Worm (Caenorhabditis elegans) whole organism, early embryonic: ENCODE measurements around the gene F38A5.2.

Experiments
- F13C5.2 ChIP-seq: sonication (generic microtip); optimal IDR thresholded peaks from 2 replicates; lab custom pipeline; 2017; ENCODE audit warnings: mild to moderate bottlenecking, missing genetic modification characterization, inconsistent platforms, missing compliant biosample characterization
- aly-1 ChIP-seq: sonication (generic microtip); optimal IDR thresholded peaks from 2 replicates; lab custom pipeline; 2016; ENCODE audit warnings: missing genetic modification characterization, missing compliant biosample characterization
- ama-1 ChIP-seq: fragments of 150-350 bp; optimal IDR thresholded peaks from 2 replicates; lab custom pipeline; 2014
- ceh-13 ChIP-seq: fragments of 200-800 bp; sonication (Bioruptor generic); optimal IDR thresholded peaks from 2 replicates; lab custom pipeline; 2018; ENCODE audit warnings: mild to moderate bottlenecking, missing genetic modification characterization, missing compliant biosample characterization
- ceh-36 ChIP-seq: sonication (generic microtip); optimal IDR thresholded peaks from 2 replicates; lab custom pipeline; 2016; ENCODE audit warnings: missing genetic modification characterization, inconsistent platforms, missing compliant biosample characterization
- flt-1 ChIP-seq: fragments of 200-800 bp; sonication (Bioruptor generic); IDR thresholded peaks from 2 replicates; pipeline ENCODE4 v1.3.6; 2022; ENCODE audit warnings: missing genetic modification characterization, missing compliant biosample characterization
- hmbx-1 ChIP-seq: sonication (generic microtip); optimal IDR thresholded peaks from 2 replicates; lab custom pipeline; 2016; ENCODE audit warnings: mild to moderate bottlenecking, missing genetic modification characterization, missing compliant biosample characterization
- hmg-4 ChIP-seq: fragments of 200-800 bp; sonication (Bioruptor generic); optimal IDR thresholded peaks from 2 replicates; lab custom pipeline; 2018; ENCODE audit warnings: mild to moderate bottlenecking, missing genetic modification characterization, missing compliant biosample characterization
- sea-1 ChIP-seq: fragments of 200-800 bp; sonication (Bioruptor generic); conservative IDR thresholded peaks from 2 replicates; pipeline ENCODE4 v1.3.6; 2022; ENCODE audit warnings: missing genetic modification characterization, missing compliant biosample characterization
- tbx-11 ChIP-seq: fragments of 200-800 bp; sonication (Bioruptor generic); IDR thresholded peaks from 2 replicates; pipeline ENCODE4 v1.3.6; 2022; ENCODE audit warnings: missing genetic modification characterization, missing compliant biosample characterization
- tbx-37 ChIP-seq: fragments of 200-800 bp; sonication (Bioruptor generic); conservative IDR thresholded peaks from 2 replicates; pipeline ENCODE4 v1.3.6; 2022; ENCODE audit warnings: missing genetic modification reagents, missing genetic modification characterization, missing compliant biosample characterization
- tra-4 ChIP-seq: sonication (generic microtip); optimal IDR thresholded peaks from 2 replicates; lab custom pipeline; 2017; ENCODE audit warnings: missing genetic modification characterization, missing compliant biosample characterization

ce11 chrIV:6588080-6588613 lies 2.9 kb upstream of the F38A5.2 start:
- no peak for TF ChIP-seq ama-1 (lab: Kevin White, UChicago)
- TF ChIP-seq tra-4 (tag; lab: Kevin White, UChicago) = no peak
- no peak for TF ChIP-seq flt-1 (GFP tag; lab: Robert Waterston, UW)
- no peak for TF ChIP-seq sea-1 (GFP tag; lab: Robert Waterston, UW)
- no peak for TF ChIP-seq tbx-37 (GFP tag; lab: Robert Waterston, UW)
- no peak for TF ChIP-seq hmbx-1
- TF ChIP-seq tbx-11 = no peak
- no peak for TF ChIP-seq aly-1
- no peak for TF ChIP-seq ceh-36 (tag; lab: Kevin White, UChicago)
- no peak for TF ChIP-seq hmg-4 (GFP tag; lab: Kevin White, UChicago)
- TF ChIP-seq ceh-13 = no peak
- no peak for TF ChIP-seq F13C5.2 (tag; lab: Kevin White, UChicago)
